Worm (Caenorhabditis elegans) whole organism, young adult: Measurements from ENCODE around the gene str-44.

Source experiments
- B0019.2 ChIP-seq: fragments of 200-800 bp; sonication (Bioruptor generic); conservative IDR thresholded peaks from 2 replicates; pipeline ENCODE4 v1.3.6; 2022; ENCODE audit warnings: missing genetic modification reagents, missing genetic modification characterization, missing compliant biosample characterization
- B0035.1 ChIP-seq: sonication (generic microtip); optimal IDR thresholded peaks from 2 replicates; lab custom pipeline; 2016; ENCODE audit warnings: missing genetic modification characterization, mild to moderate bottlenecking, missing compliant biosample characterization, missing genotype, missing genetic modification reagents
- F23B12.7 ChIP-seq: sonication (generic microtip); optimal IDR thresholded peaks from 2 replicates; lab custom pipeline; 2017; ENCODE audit warnings: missing genetic modification characterization, mild to moderate bottlenecking, missing compliant biosample characterization, antibody characterized with exemption, moderate library complexity; ENCODE audit not compliant: insufficient read depth
- F39B2.1 ChIP-seq: fragments of 200-800 bp; sonication (Bioruptor generic); IDR thresholded peaks from 2 replicates; pipeline ENCODE4 v1.3.6; 2022; ENCODE audit warnings: missing genetic modification reagents, missing genetic modification characterization, missing compliant biosample characterization
- K12H6.12 ChIP-seq: fragments of 200-800 bp; sonication (Bioruptor generic); optimal IDR thresholded peaks from 2 replicates; lab custom pipeline; 2018; ENCODE audit warnings: mild to moderate bottlenecking, missing genetic modification characterization, missing compliant biosample characterization
- Y67H2A.10 ChIP-seq: fragments of 200-800 bp; sonication (Bioruptor generic); conservative IDR thresholded peaks from 2 replicates; pipeline ENCODE4 v1.3.6; 2022; ENCODE audit warnings: missing genetic modification reagents, missing genetic modification characterization, missing compliant biosample characterization
- ZK185.1 ChIP-seq: sonication (generic microtip); optimal IDR thresholded peaks from 2 replicates; lab custom pipeline; 2016; ENCODE audit warnings: mild to moderate bottlenecking, missing genetic modification characterization, missing compliant biosample characterization; ENCODE audit not compliant: poor library complexity, severe bottlenecking
- ama-1 ChIP-seq, 3 experiments: fragments of 150-350 bp in 1 of 3; sonication (generic microtip) in 2 of 3; optimal IDR thresholded peaks; 2 replicates each; lab custom pipeline; 2014 to 2018; ENCODE audit warnings: missing biosample characterization in 2 of 3, missing genetic modification characterization in 2 of 3, missing genetic modification reagents in 2 of 3
- aptf-2 ChIP-seq: fragments of 200-800 bp; sonication (Bioruptor generic); conservative IDR thresholded peaks from 2 replicates; pipeline ENCODE4 v1.3.6; 2022; ENCODE audit warnings: missing genetic modification reagents, missing genetic modification characterization, missing compliant biosample characterization
- attf-5 ChIP-seq: fragments of 200-800 bp; sonication (Bioruptor generic); optimal IDR thresholded peaks from 2 replicates; lab custom pipeline; 2018; ENCODE audit warnings: mild to moderate bottlenecking, missing genetic modification characterization, missing compliant biosample characterization
- attf-6 ChIP-seq: fragments of 200-800 bp; sonication (Bioruptor generic); IDR thresholded peaks from 2 replicates; pipeline ENCODE4 v1.3.6; 2022; ENCODE audit warnings: missing genetic modification reagents, missing genetic modification characterization, missing compliant biosample characterization
- cebp-1 ChIP-seq, 2 experiments: fragments of 200-800 bp in 1 of 2; sonication (Bioruptor generic) in 1 of 2; sonication (generic microtip) in 1 of 2; IDR thresholded peaks in 1 of 2; optimal IDR thresholded peaks in 1 of 2; 2 replicates each; pipeline versions ENCODE4 v1.3.6 to Lab custom; 2017 to 2022; ENCODE audit warnings: missing compliant biosample characterization in 2 of 2, missing genetic modification characterization in 2 of 2, mild to moderate bottlenecking in 1 of 2, missing genetic modification reagents in 1 of 2, moderate library complexity in 1 of 2
- ceh-27 ChIP-seq: fragments of 200-800 bp; sonication (Bioruptor generic); optimal IDR thresholded peaks from 2 replicates; lab custom pipeline; 2018; ENCODE audit warnings: mild to moderate bottlenecking, missing genetic modification characterization, moderate library complexity, missing compliant biosample characterization
- ceh-91 ChIP-seq: fragments of 200-800 bp; sonication (Bioruptor generic); IDR thresholded peaks from 2 replicates; pipeline ENCODE4 v1.3.6; 2022; ENCODE audit warnings: missing genetic modification reagents, missing genetic modification characterization, missing compliant biosample characterization
- chd-7 ChIP-seq: sonication (generic microtip); optimal IDR thresholded peaks from 2 replicates; lab custom pipeline; 2016; ENCODE audit warnings: mild to moderate bottlenecking, missing genetic modification characterization, moderate library complexity, missing compliant biosample characterization
- dox-1 ChIP-seq: fragments of 200-800 bp; sonication (Bioruptor generic); IDR thresholded peaks from 2 replicates; pipeline ENCODE4 v1.3.6; 2022; ENCODE audit warnings: missing genetic modification reagents, missing genetic modification characterization, missing compliant biosample characterization
- dpff-1 ChIP-seq: sonication (generic microtip); optimal IDR thresholded peaks from 2 replicates; lab custom pipeline; 2017; ENCODE audit warnings: mild to moderate bottlenecking, missing genetic modification characterization, missing compliant biosample characterization
- dpl-1 ChIP-seq: fragments of 150-350 bp; optimal IDR thresholded peaks from 2 replicates; lab custom pipeline; 2014; ENCODE audit warnings: missing biosample characterization, missing genetic modification reagents, missing genetic modification characterization
- egl-18 ChIP-seq: fragments of 200-800 bp; sonication (Bioruptor generic); IDR thresholded peaks from 2 replicates; pipeline ENCODE4 v1.3.6; 2022; ENCODE audit warnings: missing genetic modification reagents, missing genetic modification characterization, missing compliant biosample characterization
- ets-4 ChIP-seq: fragments of 200-800 bp; sonication (Bioruptor generic); optimal IDR thresholded peaks from 2 replicates; lab custom pipeline; 2018; ENCODE audit warnings: mild to moderate bottlenecking, missing genetic modification characterization, missing compliant biosample characterization
- gei-17 ChIP-seq: fragments of 200-800 bp; sonication (Bioruptor generic); optimal IDR thresholded peaks from 2 replicates; lab custom pipeline; 2018; ENCODE audit warnings: mild to moderate bottlenecking, missing genetic modification characterization, missing compliant biosample characterization
- hmg-1.2 ChIP-seq: fragments of 200-800 bp; sonication (Bioruptor generic); IDR thresholded peaks from 2 replicates; pipeline ENCODE4 v1.3.6; 2022; ENCODE audit warnings: missing genetic modification reagents, missing genetic modification characterization, missing compliant biosample characterization
- hmg-20 ChIP-seq: fragments of 200-800 bp; sonication (Bioruptor generic); IDR thresholded peaks from 2 replicates; pipeline ENCODE4 v1.3.6; 2022; ENCODE audit warnings: missing genetic modification reagents, missing genetic modification characterization, missing compliant biosample characterization
- let-607 ChIP-seq, 2 experiments: fragments of 200-800 bp in 1 of 2; sonication (Bioruptor generic) in 1 of 2; sonication (generic microtip) in 1 of 2; optimal IDR thresholded peaks; 2 replicates each; lab custom pipeline; 2016 to 2018; ENCODE audit warnings: mild to moderate bottlenecking in 2 of 2, missing compliant biosample characterization in 2 of 2, missing genetic modification characterization in 2 of 2, moderate library complexity in 2 of 2, missing genotype in 1 of 2
- lin-54 ChIP-seq: fragments of 200-800 bp; sonication (Bioruptor generic); optimal IDR thresholded peaks from 2 replicates; lab custom pipeline; 2018; ENCODE audit warnings: mild to moderate bottlenecking, missing genetic modification characterization, missing compliant biosample characterization
- lir-1 ChIP-seq: fragments of 200-800 bp; sonication (Bioruptor generic); conservative IDR thresholded peaks from 2 replicates; pipeline ENCODE4 v1.3.6; 2022; ENCODE audit warnings: missing genetic modification reagents, missing genetic modification characterization, missing compliant biosample characterization
- lsy-27 ChIP-seq: sonication (generic microtip); optimal IDR thresholded peaks from 2 replicates; lab custom pipeline; 2017; ENCODE audit warnings: missing genetic modification characterization, mild to moderate bottlenecking, missing compliant biosample characterization, antibody characterized with exemption, missing genotype, borderline replicate concordance; ENCODE audit not compliant: insufficient read depth
- madf-6 ChIP-seq: fragments of 200-800 bp; sonication (Bioruptor generic); IDR thresholded peaks from 2 replicates; pipeline ENCODE4 v1.3.6; 2022; ENCODE audit warnings: missing genetic modification reagents, missing genetic modification characterization, missing compliant biosample characterization
- mcd-1 ChIP-seq: fragments of 200-800 bp; sonication (Bioruptor generic); IDR thresholded peaks from 2 replicates; pipeline ENCODE4 v1.3.6; 2022; ENCODE audit warnings: missing genetic modification reagents, missing genetic modification characterization, missing compliant biosample characterization
- nfya-1 ChIP-seq: sonication (generic microtip); optimal IDR thresholded peaks from 2 replicates; lab custom pipeline; 2017; ENCODE audit warnings: antibody characterized with exemption, missing compliant biosample characterization, missing genetic modification characterization, borderline replicate concordance; ENCODE audit not compliant: insufficient read depth
- nhr-120 ChIP-seq: fragments of 200-800 bp; sonication (Bioruptor generic); IDR thresholded peaks from 2 replicates; pipeline ENCODE4 v1.3.6; 2022; ENCODE audit warnings: missing genetic modification characterization, missing compliant biosample characterization
- nhr-80 ChIP-seq: sonication (generic microtip); optimal IDR thresholded peaks from 2 replicates; lab custom pipeline; 2016; ENCODE audit warnings: missing genetic modification characterization, missing compliant biosample characterization
- pbrm-1 ChIP-seq: fragments of 200-800 bp; sonication (Bioruptor generic); IDR thresholded peaks from 2 replicates; pipeline ENCODE4 v1.3.6; 2022; ENCODE audit warnings: missing genetic modification reagents, missing genetic modification characterization, missing compliant biosample characterization
- pha-4 ChIP-seq: fragments of 150-350 bp; sonication (generic microtip); optimal IDR thresholded peaks from 2 replicates; lab custom pipeline; 2014; ENCODE audit warnings: missing biosample characterization, missing genetic modification reagents, missing genetic modification characterization
- snpc-4 ChIP-seq, 5 experiments: fragments of 150-350 bp in 1 of 5; sonication (generic microtip) in 4 of 5; optimal IDR thresholded peaks; 2 replicates each; lab custom pipeline; 2014 to 2018; ENCODE audit warnings: missing genetic modification characterization in 5 of 5, missing biosample characterization in 3 of 5, antibody characterized with exemption in 2 of 5, mild to moderate bottlenecking in 2 of 5, missing compliant biosample characterization in 2 of 5, missing genotype in 2 of 5, moderate library complexity in 2 of 5, missing genetic modification reagents in 1 of 5
- tbx-9 ChIP-seq: sonication (generic microtip); optimal IDR thresholded peaks from 2 replicates; lab custom pipeline; 2016; ENCODE audit warnings: borderline replicate concordance, missing genetic modification characterization, inconsistent platforms, missing compliant biosample characterization
- tlf-1 ChIP-seq: fragments of 200-800 bp; sonication (Bioruptor generic); optimal IDR thresholded peaks from 2 replicates; lab custom pipeline; 2018; ENCODE audit warnings: mild to moderate bottlenecking, missing genetic modification characterization, missing compliant biosample characterization
- unc-130 ChIP-seq: sonication (generic microtip); optimal IDR thresholded peaks from 2 replicates; lab custom pipeline; 2016; ENCODE audit warnings: missing genetic modification reagents, missing genetic modification characterization, missing compliant biosample characterization
- xnd-1 ChIP-seq: sonication (generic microtip); optimal IDR thresholded peaks from 2 replicates; lab custom pipeline; 2016; ENCODE audit warnings: missing genotype, missing genetic modification reagents, missing genetic modification characterization, missing compliant biosample characterization
- zfh-2 ChIP-seq: fragments of 200-800 bp; sonication (Bioruptor generic); conservative IDR thresholded peaks from 2 replicates; pipeline ENCODE4 v1.3.6; 2022; ENCODE audit warnings: missing genetic modification reagents, missing genetic modification characterization, missing compliant biosample characterization
- ztf-6 ChIP-seq: fragments of 200-800 bp; sonication (Bioruptor generic); IDR thresholded peaks from 2 replicates; pipeline ENCODE4 v1.3.6; 2022; ENCODE audit warnings: missing genetic modification reagents, missing genetic modification characterization, missing compliant biosample characterization

Gene str-44

DNA sequence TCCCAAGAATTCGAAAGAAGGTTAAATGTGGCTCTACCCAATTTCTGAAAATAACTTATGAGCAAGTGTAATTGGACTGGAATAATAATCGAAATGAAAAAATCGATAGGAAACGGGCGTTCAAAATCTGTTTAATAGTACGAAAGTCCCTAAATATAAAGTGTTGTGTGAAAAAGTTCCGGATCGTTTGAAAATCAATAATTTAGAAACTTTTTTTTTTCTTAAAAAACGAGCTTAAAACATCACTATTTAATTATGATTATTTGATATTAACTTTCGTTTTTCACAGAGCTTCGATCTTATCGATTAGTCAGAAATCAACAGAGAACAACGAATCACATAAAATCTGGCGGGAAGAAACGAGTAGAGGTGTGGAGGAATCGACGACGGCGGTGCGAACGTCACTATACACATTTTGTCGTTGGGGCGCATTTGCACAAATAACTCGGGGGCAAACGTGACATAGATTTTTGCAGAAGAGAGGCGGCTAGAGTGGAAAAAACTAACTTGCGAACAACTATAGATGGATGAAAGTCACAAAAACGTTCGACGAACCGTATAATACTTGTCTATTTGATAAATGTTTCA, 32.2 kb upstream of the str-44 start, which contains the start of gene hecd-1:
hecd-1 (minus strand) TSS at position 51 of the 588 bp plus-strand sequence.
- TF ChIP-seq hmg-20 (GFP tag; lab: Robert Waterston, UW) (no peak), F39B2.1 (no peak), mcd-1 (peak; percentile 35), let-607 (tag; optimal IDR thresholded peaks at IDR 0.05; lab: Kevin White, UChicago) (peak in 1 of 2 experiments; percentile 11), nhr-80 (peak; percentile 16), chd-7 (tag; lab: Kevin White, UChicago) (no peak), attf-5 (GFP tag; lab: Kevin White, UChicago) (peak; percentile 24), F23B12.7 (tag; lab: Kevin White, UChicago) (peak; percentile 56)

- peak; percentile 68 for TF ChIP-seq pha-4
- no peak for TF ChIP-seq ets-4 (GFP tag; lab: Kevin White, UChicago)
- TF ChIP-seq nhr-80: peak; percentile 24
- no peak for TF ChIP-seq Y67H2A.10 (GFP tag; lab: Robert Waterston, UW)
- no peak for TF ChIP-seq attf-6
- TF ChIP-seq hmg-1.2: peak; percentile 50; the same call in 1 of the 2 replicates
- no peak for TF ChIP-seq F23B12.7 (tag; lab: Kevin White, UChicago)
- TF ChIP-seq B0035.1 (tag; lab: Kevin White, UChicago): no peak
- TF ChIP-seq lsy-27 (tag; lab: Kevin White, UChicago): no peak
- TF ChIP-seq cebp-1 (GFP tag; IDR thresholded peaks at IDR 0.05; lab: Robert Waterston, UW): no peak
- TF ChIP-seq cebp-1 (tag; optimal IDR thresholded peaks at IDR 0.05; lab: Kevin White, UChicago): peak; percentile 26
- TF ChIP-seq lin-54 (GFP tag; lab: Kevin White, UChicago): no peak
- no peak for TF ChIP-seq lir-1
- TF ChIP-seq ZK185.1 (tag; lab: Kevin White, UChicago): peak; percentile 2
- TF ChIP-seq nfya-1 (tag; lab: Kevin White, UChicago): no peak
- TF ChIP-seq ama-1 (optimal IDR thresholded peaks at IDR 0.05; lab: Kevin White, UChicago): no peak
- no peak for TF ChIP-seq ama-1 (GFP tag; optimal IDR thresholded peaks at IDR 0.05; lab: Kevin White, UChicago)
- TF ChIP-seq ceh-27 (GFP tag; lab: Kevin White, UChicago): no peak
- no peak for TF ChIP-seq B0019.2
- TF ChIP-seq tbx-9 (tag; lab: Kevin White, UChicago): no peak
- TF ChIP-seq unc-130 (GFP tag; lab: Kevin White, UChicago): no peak
- TF ChIP-seq tlf-1 (GFP tag; lab: Kevin White, UChicago): no peak
- TF ChIP-seq chd-7 (tag; lab: Kevin White, UChicago): no peak
- no peak for TF ChIP-seq egl-18
- no peak for TF ChIP-seq dpff-1
- TF ChIP-seq ceh-91 (GFP tag; lab: Robert Waterston, UW): no peak
- no peak for TF ChIP-seq nhr-120 (GFP tag; lab: Robert Waterston, UW)
- TF ChIP-seq ztf-6: no peak
Observed at ce11 chrIV:7147722-7148121, 29.3 kb upstream of the str-44 start.

DNA sequence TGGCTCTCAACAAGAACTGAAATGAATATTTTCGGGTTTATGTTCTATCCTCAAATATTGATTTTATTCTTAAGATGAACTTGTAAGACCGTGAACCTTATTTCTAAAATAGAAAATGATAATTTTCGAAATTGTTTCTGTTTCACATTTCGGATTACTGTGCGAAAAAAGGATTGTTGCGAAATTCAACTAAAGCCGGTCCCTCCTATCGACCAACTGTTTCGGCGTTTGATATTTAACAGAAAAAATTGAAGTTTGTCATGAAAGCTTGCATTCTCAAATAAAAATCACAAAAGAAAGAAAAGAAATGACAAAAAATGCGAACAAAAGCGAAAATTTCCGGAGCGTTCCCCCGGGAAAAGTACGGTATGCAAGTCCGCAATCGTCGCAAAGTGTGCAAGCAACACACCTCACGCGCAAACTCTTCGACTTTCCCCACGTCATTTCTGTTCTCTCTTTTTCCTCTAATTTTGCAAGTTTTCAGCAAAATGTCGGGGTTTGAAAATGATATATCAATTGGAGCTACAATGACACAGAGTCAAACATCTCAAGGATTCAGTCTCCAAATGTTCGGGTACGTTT, 27.9 kb upstream of the str-44 start, which contains the start of gene C34D4.4:
C34D4.4 (plus strand) TSS at position 342 of the 582 bp plus-strand sequence.
- TF ChIP-seq K12H6.12 (tag; lab: Kevin White, UChicago): peak; percentile 54
- peak; percentile 52 for TF ChIP-seq ceh-91 (GFP tag; lab: Robert Waterston, UW)
- TF ChIP-seq gei-17 (GFP tag; lab: Kevin White, UChicago): no peak
- TF ChIP-seq lin-54 (GFP tag; lab: Kevin White, UChicago): peak; percentile 27
- TF ChIP-seq cebp-1 (GFP tag; IDR thresholded peaks at IDR 0.05; lab: Robert Waterston, UW): peak; percentile 60; the same call in 1 of the 2 replicates
- TF ChIP-seq cebp-1 (tag; optimal IDR thresholded peaks at IDR 0.05; lab: Kevin White, UChicago): peak; percentile 94
- peak; percentile 93 for TF ChIP-seq aptf-2 (GFP tag; lab: Robert Waterston, UW)
- TF ChIP-seq dpl-1 (GFP tag; lab: Kevin White, UChicago): peak; percentile 21
- 0 out of 2 replicates have a peak, but pooled peaks have one; percentile 21 for TF ChIP-seq pbrm-1 (GFP tag; lab: Robert Waterston, UW)
- TF ChIP-seq snpc-4 (GFP tag; optimal IDR thresholded peaks at IDR 0.05; lab: Kevin White, UChicago): no peak
- TF ChIP-seq snpc-4 (tag; optimal IDR thresholded peaks at IDR 0.05; lab: Kevin White, UChicago): peak in 2 of 4 experiments; percentile 42 to 54
- 0 out of 2 replicates have a peak, but pooled peaks have one; percentile 9 for TF ChIP-seq mcd-1
- TF ChIP-seq xnd-1 (tag; lab: Kevin White, UChicago): no peak
- no peak for TF ChIP-seq zfh-2 (GFP tag; lab: Robert Waterston, UW)
- peak; percentile 43; the same call in 1 of the 2 replicates for TF ChIP-seq dox-1 (GFP tag; lab: Robert Waterston, UW)
- peak; percentile 43; the same call in 1 of the 2 replicates for TF ChIP-seq madf-6
